Worm (Caenorhabditis elegans) whole organism, mixed stage, embryonic: ENCODE results near the gene F15B9.8.

Experiments
- ceh-39 ChIP-seq: fragments of 150-350 bp; optimal IDR thresholded peaks from 2 replicates; lab custom pipeline; 2014; ENCODE audit warnings: missing biosample characterization, missing genetic modification characterization
- elt-1 ChIP-seq: sonication (generic microtip); optimal IDR thresholded peaks from 2 replicates; lab custom pipeline; 2017; ENCODE audit warnings: missing genetic modification characterization, mild to moderate bottlenecking, missing compliant biosample characterization, antibody characterized with exemption, moderate library complexity, borderline replicate concordance; ENCODE audit not compliant: insufficient read depth
- lin-13 ChIP-seq: fragments of 150-350 bp; optimal IDR thresholded peaks from 2 replicates; lab custom pipeline; 2014; ENCODE audit warnings: missing biosample characterization, missing genetic modification characterization
- lsy-2 ChIP-seq: fragments of 150-350 bp; optimal IDR thresholded peaks from 2 replicates; lab custom pipeline; 2014; ENCODE audit warnings: missing biosample characterization, missing genetic modification characterization
- mep-1 ChIP-seq: fragments of 150-350 bp; optimal IDR thresholded peaks from 2 replicates; lab custom pipeline; 2017; ENCODE audit warnings: missing biosample characterization, missing genetic modification reagents, missing genetic modification characterization, inconsistent platforms
- nhr-2 ChIP-seq: fragments of 150-350 bp; optimal IDR thresholded peaks from 2 replicates; lab custom pipeline; 2014; ENCODE audit warnings: missing biosample characterization, missing genetic modification characterization
- nhr-237 ChIP-seq: fragments of 150-350 bp; optimal IDR thresholded peaks from 2 replicates; lab custom pipeline; 2014; ENCODE audit warnings: missing biosample characterization, missing genetic modification characterization
- snpc-4 ChIP-seq: fragments of 150-350 bp; optimal IDR thresholded peaks from 2 replicates; lab custom pipeline; 2014; ENCODE audit warnings: missing biosample characterization, missing genetic modification characterization
- sptf-1 ChIP-seq: sonication (generic microtip); optimal IDR thresholded peaks from 2 replicates; lab custom pipeline; 2017; ENCODE audit warnings: mild to moderate bottlenecking, missing genetic modification characterization, moderate library complexity, missing compliant biosample characterization
- unc-62 ChIP-seq: fragments of 150-350 bp; optimal IDR thresholded peaks from 2 replicates; lab custom pipeline; 2014; ENCODE audit warnings: missing biosample characterization, missing genetic modification reagents, missing genetic modification characterization

DNA sequence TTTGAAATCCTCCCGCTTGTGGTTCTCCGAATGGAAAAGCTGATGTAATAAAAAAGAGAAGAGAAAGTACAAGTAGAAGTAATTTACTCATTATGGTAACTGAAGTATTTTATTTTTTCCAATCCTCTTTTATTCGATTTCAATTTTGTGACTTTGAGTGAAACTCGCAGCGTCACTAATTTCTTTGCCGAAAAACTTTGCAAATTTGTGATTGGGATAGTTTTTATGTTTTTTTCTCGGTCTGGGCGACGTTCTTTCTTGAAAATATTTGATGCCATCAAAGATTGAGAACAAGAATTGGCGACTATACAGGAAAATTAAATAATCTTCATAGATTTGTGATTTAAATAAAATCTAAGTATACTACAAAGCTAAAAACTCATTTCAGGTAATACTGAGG, 11.2 kb downstream of the F15B9.8 start, which contains the start of gene far-4:
- TF ChIP-seq elt-1 (no peak), ceh-39 (tag; lab: Kevin White, UChicago) (no peak), nhr-237 (tag; lab: Kevin White, UChicago) (no peak), lin-13 (tag; lab: Kevin White, UChicago) (no peak), snpc-4 (no peak), nhr-2 (tag; lab: Kevin White, UChicago) (no peak), mep-1 (tag; lab: Kevin White, UChicago) (no peak), unc-62 (GFP tag; lab: Kevin White, UChicago) (no peak), lsy-2 (tag; lab: Kevin White, UChicago) (no peak), sptf-1 (no peak)
